Fruit fly (Drosophila melanogaster) whole organism, embryonic: ENCODE measurements around the gene Cyp6d4.

ENCODE experiments used
- B-H2 ChIP-seq: fragments of 200-800 bp; sonication (Bioruptor generic); optimal IDR thresholded peaks from 2 replicates; lab custom pipeline; 2018; ENCODE audit warnings: missing biosample characterization, mild to moderate bottlenecking, missing genetic modification characterization
- CG10462 ChIP-seq: fragments of 200-800 bp; sonication (Bioruptor generic); optimal IDR thresholded peaks from 2 replicates; lab custom pipeline; 2016; ENCODE audit warnings: missing biosample characterization, missing genetic modification characterization
- CG10959 ChIP-seq: fragments of 200-800 bp; sonication (Bioruptor generic); IDR thresholded peaks from 2 replicates; pipeline ENCODE4 v1.3.6; 2022; ENCODE audit warnings: missing biosample characterization, missing genetic modification characterization
- CG11085 ChIP-seq: fragments of 200-800 bp; sonication (Bioruptor generic); IDR thresholded peaks from 2 replicates; pipeline ENCODE4 v1.3.6; 2022; ENCODE audit warnings: missing biosample characterization, missing genetic modification characterization
- CG11093 ChIP-seq: fragments of 200-800 bp; sonication (Bioruptor generic); IDR thresholded peaks from 3 replicates; pipeline ENCODE4 v1.3.6; 2022; ENCODE audit warnings: missing biosample characterization, missing genetic modification characterization
- CG12219 ChIP-seq: fragments of 200-800 bp; sonication (Bioruptor generic); optimal IDR thresholded peaks from 3 replicates; lab custom pipeline; 2018; ENCODE audit warnings: missing biosample characterization, mild to moderate bottlenecking, missing genetic modification characterization
- CG13296 ChIP-seq: fragments of 200-800 bp; sonication (Bioruptor generic); optimal IDR thresholded peaks from 3 replicates; lab custom pipeline; 2018; ENCODE audit warnings: missing biosample characterization, mild to moderate bottlenecking, missing genetic modification characterization
- CG14014 ChIP-seq: fragments of 200-800 bp; sonication (Bioruptor generic); IDR thresholded peaks from 2 replicates; pipeline ENCODE4 v1.3.6; 2022; ENCODE audit warnings: missing biosample characterization, missing genetic modification characterization
- CG16813 ChIP-seq: fragments of 200-800 bp; sonication (Bioruptor generic); IDR thresholded peaks from 3 replicates; pipeline ENCODE4 v1.3.6; 2022; ENCODE audit warnings: missing biosample characterization, missing genetic modification characterization; ENCODE audit not compliant: partially characterized antibody
- CG18619 ChIP-seq: fragments of 200-800 bp; sonication (Bioruptor generic); optimal IDR thresholded peaks from 3 replicates; lab custom pipeline; 2017; ENCODE audit warnings: missing biosample characterization, mild to moderate bottlenecking, missing genetic modification characterization
- CG2120 ChIP-seq: fragments of 200-800 bp; sonication (Bioruptor generic); optimal IDR thresholded peaks from 3 replicates; lab custom pipeline; 2016; ENCODE audit warnings: missing biosample characterization, missing genetic modification characterization
- CG2199 ChIP-seq: fragments of 200-800 bp; sonication (Bioruptor generic); IDR thresholded peaks from 3 replicates; pipeline ENCODE4 v1.3.6; 2022; ENCODE audit warnings: missing biosample characterization, missing genetic modification characterization
- CG2875 ChIP-seq: fragments of 200-800 bp; sonication (Bioruptor generic); optimal IDR thresholded peaks from 2 replicates; lab custom pipeline; 2017; ENCODE audit warnings: missing biosample characterization, mild to moderate bottlenecking, missing genetic modification characterization, missing genetic modification reagents
- CG3838 ChIP-seq: fragments of 200-800 bp; sonication (Bioruptor generic); optimal IDR thresholded peaks from 3 replicates; lab custom pipeline; 2016; ENCODE audit warnings: missing biosample characterization, missing genetic modification characterization
- CG4328 ChIP-seq: fragments of 200-800 bp; sonication (Bioruptor generic); optimal IDR thresholded peaks from 3 replicates; lab custom pipeline; 2017; ENCODE audit warnings: missing biosample characterization, missing genetic modification reagents, missing genetic modification characterization
- CG6654 ChIP-seq: fragments of 200-800 bp; sonication (Bioruptor generic); optimal IDR thresholded peaks from 2 replicates; lab custom pipeline; 2017; ENCODE audit warnings: missing biosample characterization, mild to moderate bottlenecking, missing genetic modification characterization
- CG7786 ChIP-seq: fragments of 200-800 bp; sonication (Bioruptor generic); optimal IDR thresholded peaks from 2 replicates; lab custom pipeline; 2016; ENCODE audit warnings: missing biosample characterization, missing genetic modification characterization
- CG7839 ChIP-seq: fragments of 200-800 bp; sonication (Bioruptor generic); optimal IDR thresholded peaks from 3 replicates; lab custom pipeline; 2018; ENCODE audit warnings: missing biosample characterization, mild to moderate bottlenecking, missing genetic modification characterization, moderate library complexity
- CG7987 ChIP-seq: fragments of 200-800 bp; sonication (Bioruptor generic); optimal IDR thresholded peaks from 2 replicates; lab custom pipeline; 2018; ENCODE audit warnings: missing biosample characterization, mild to moderate bottlenecking, missing genetic modification characterization, moderate library complexity
- CG8290 ChIP-seq, 3 experiments: fragments of 200-800 bp; sonication (Bioruptor generic); optimal IDR thresholded peaks; 2 replicates each; lab custom pipeline; 2016 to 2019; ENCODE audit warnings: missing biosample characterization in 3 of 3, missing genetic modification characterization in 3 of 3, mild to moderate bottlenecking in 2 of 3, moderate library complexity in 1 of 3
- CG9727 ChIP-seq: fragments of 200-800 bp; sonication (Bioruptor generic); optimal IDR thresholded peaks from 3 replicates; lab custom pipeline; 2017; ENCODE audit warnings: missing biosample characterization, mild to moderate bottlenecking, missing genetic modification characterization
- CHES-1-like ChIP-seq: fragments of 200-800 bp; sonication (Bioruptor generic); optimal IDR thresholded peaks from 2 replicates; lab custom pipeline; 2016; ENCODE audit warnings: missing biosample characterization, missing genetic modification characterization
- CrebB ChIP-seq: fragments of 200-800 bp; sonication (Bioruptor generic); optimal IDR thresholded peaks from 3 replicates; lab custom pipeline; 2018; ENCODE audit warnings: missing biosample characterization, mild to moderate bottlenecking, missing genetic modification characterization
- ERR ChIP-seq: fragments of 200-800 bp; sonication (Bioruptor generic); optimal IDR thresholded peaks from 2 replicates; lab custom pipeline; 2016; ENCODE audit warnings: missing biosample characterization, missing genetic modification characterization
- Elba2 ChIP-seq: fragments of 200-800 bp; sonication (Bioruptor generic); optimal IDR thresholded peaks from 3 replicates; lab custom pipeline; 2016; ENCODE audit warnings: missing biosample characterization, missing genetic modification characterization
- Gug ChIP-seq: fragments of 200-800 bp; sonication (Bioruptor generic); IDR thresholded peaks from 4 replicates; pipeline ENCODE4 v1.3.6; 2022; ENCODE audit warnings: missing biosample characterization, missing genetic modification characterization
- Kr ChIP-seq: fragments of 200-800 bp; sonication (Bioruptor generic); optimal IDR thresholded peaks from 2 replicates; lab custom pipeline; 2017; ENCODE audit warnings: missing biosample characterization, mild to moderate bottlenecking, missing genetic modification characterization
- MBD-R2 ChIP-seq: fragments of 200-800 bp; sonication (Bioruptor generic); IDR thresholded peaks from 2 replicates; pipeline ENCODE4 v1.3.6; 2022; ENCODE audit warnings: missing biosample characterization, missing genetic modification characterization
- NC2α ChIP-seq: fragments of 200-800 bp; sonication (Bioruptor generic); optimal IDR thresholded peaks from 2 replicates; lab custom pipeline; 2016; ENCODE audit warnings: missing biosample characterization, missing genetic modification characterization
- Nf-YB ChIP-seq: fragments of 200-800 bp; sonication (Bioruptor generic); optimal IDR thresholded peaks from 3 replicates; lab custom pipeline; 2019; ENCODE audit warnings: missing biosample characterization, mild to moderate bottlenecking, missing genetic modification characterization, moderate library complexity
- Nf-YC ChIP-seq: fragments of 200-800 bp; optimal IDR thresholded peaks from 3 replicates; lab custom pipeline; 2019; ENCODE audit warnings: missing biosample characterization, mild to moderate bottlenecking, missing genetic modification characterization, moderate library complexity
- Ptx1 ChIP-seq: fragments of 200-800 bp; sonication (Bioruptor generic); IDR thresholded peaks from 2 replicates; pipeline ENCODE4 v1.3.6; 2022; ENCODE audit warnings: missing biosample characterization, missing genetic modification characterization
- Sin3A ChIP-seq: fragments of >200 bp; optimal IDR thresholded peaks from 2 replicates; lab custom pipeline; 2018
- Six4 ChIP-seq: fragments of 200-800 bp; sonication (Bioruptor generic); optimal IDR thresholded peaks from 2 replicates; lab custom pipeline; 2016; ENCODE audit warnings: missing biosample characterization, missing genetic modification characterization
- al ChIP-seq: fragments of 200-800 bp; sonication (Bioruptor generic); IDR thresholded peaks from 2 replicates; pipeline ENCODE4 v1.3.6; 2022; ENCODE audit warnings: missing biosample characterization, missing genetic modification characterization
- bowl ChIP-seq: fragments of 200-800 bp; sonication (Bioruptor generic); IDR thresholded peaks from 2 replicates; pipeline ENCODE4 v1.3.6; 2022; ENCODE audit warnings: missing biosample characterization, missing genetic modification characterization
- gcm ChIP-seq: fragments of 200-800 bp; sonication (Bioruptor generic); optimal IDR thresholded peaks from 2 replicates; lab custom pipeline; 2019; ENCODE audit warnings: missing biosample characterization, mild to moderate bottlenecking, missing genetic modification characterization, moderate library complexity
- gcm2 ChIP-seq: fragments of 200-800 bp; sonication (Bioruptor generic); optimal IDR thresholded peaks from 2 replicates; lab custom pipeline; 2016; ENCODE audit warnings: missing biosample characterization, missing genetic modification characterization
- hbn ChIP-seq: fragments of 200-800 bp; sonication (Bioruptor generic); IDR thresholded peaks from 2 replicates; pipeline ENCODE4 v1.3.6; 2022; ENCODE audit warnings: missing biosample characterization, missing genetic modification characterization; ENCODE audit not compliant: partially characterized antibody
- insv ChIP-seq, 2 experiments: fragments of 200-800 bp; sonication (Bioruptor generic); optimal IDR thresholded peaks; 3 replicates each; lab custom pipeline; 2016 to 2018; ENCODE audit warnings: missing biosample characterization in 2 of 2, missing genetic modification characterization in 2 of 2
- jigr1 ChIP-seq: fragments of 200-800 bp; sonication (Bioruptor generic); IDR thresholded peaks from 3 replicates; pipeline ENCODE4 v1.3.6; 2022; ENCODE audit warnings: missing biosample characterization, missing genetic modification characterization
- lbe ChIP-seq: fragments of 200-800 bp; sonication (Bioruptor generic); optimal IDR thresholded peaks from 2 replicates; lab custom pipeline; 2016; ENCODE audit warnings: missing biosample characterization, mild to moderate bottlenecking, missing genetic modification characterization
- mirr ChIP-seq: fragments of 200-800 bp; sonication (Bioruptor generic); optimal IDR thresholded peaks from 3 replicates; lab custom pipeline; 2018; ENCODE audit warnings: missing biosample characterization, mild to moderate bottlenecking, missing genetic modification characterization
- pan ChIP-seq, 4 experiments: fragments of >200 bp in 3 of 4; fragments of 200-800 bp in 1 of 4; sonication (Bioruptor generic) in 1 of 4; optimal IDR thresholded peaks in 3 of 4; IDR thresholded peaks in 1 of 4; 2 replicates each; pipeline versions ENCODE4 v1.3.6 to Lab custom; 2017 to 2022; ENCODE audit warnings: missing biosample characterization in 2 of 4, missing genetic modification characterization in 2 of 4, mixed read lengths in 1 of 4
- repo ChIP-seq: fragments of 200-800 bp; sonication (Bioruptor generic); optimal IDR thresholded peaks from 2 replicates; lab custom pipeline; 2016; ENCODE audit warnings: missing biosample characterization, missing genetic modification characterization
- sisA ChIP-seq: fragments of 200-800 bp; sonication (Bioruptor generic); IDR thresholded peaks from 2 replicates; pipeline ENCODE4 v1.3.6; 2022; ENCODE audit warnings: missing biosample characterization, missing genetic modification characterization
- so ChIP-seq: fragments of 200-800 bp; sonication (Bioruptor generic); IDR thresholded peaks from 3 replicates; pipeline ENCODE4 v1.3.6; 2022; ENCODE audit warnings: missing biosample characterization, missing genetic modification characterization
- stc ChIP-seq: fragments of 200-800 bp; sonication (Bioruptor generic); IDR thresholded peaks from 2 replicates; pipeline ENCODE4 v1.3.6; 2022; ENCODE audit warnings: missing biosample characterization, missing genetic modification characterization
- stwl ChIP-seq: fragments of 200-800 bp; sonication (Bioruptor generic); optimal IDR thresholded peaks from 3 replicates; lab custom pipeline; 2018; ENCODE audit warnings: missing biosample characterization, mild to moderate bottlenecking, missing genetic modification characterization, moderate library complexity
- unpg ChIP-seq: fragments of 200-800 bp; sonication (Bioruptor generic); optimal IDR thresholded peaks from 3 replicates; lab custom pipeline; 2018; ENCODE audit warnings: missing biosample characterization, mild to moderate bottlenecking, missing genetic modification characterization, moderate library complexity
- zfh1 ChIP-seq: fragments of 200-800 bp; sonication (Bioruptor generic); IDR thresholded peaks from 3 replicates; pipeline ENCODE4 v1.3.6; 2022; ENCODE audit warnings: missing biosample characterization, missing genetic modification characterization

The Cyp6d4 gene

dm6 chr3R:22690311-22690710, 7.8 kb upstream of the Cyp6d4 start, which contains the start of the genes wfs1 and Nup133 (continued):
- peak; percentile 65; the same call in 2 of the 3 replicates for TF ChIP-seq zfh1 (GFP tag; lab: Robert Waterston, UW)
- peak; percentile 87 for TF ChIP-seq CG16813 (GFP tag; lab: Robert Waterston, UW)
- peak; percentile 45 for TF ChIP-seq CG7987 (GFP tag; lab: Kevin White, UChicago)
- TF ChIP-seq Nf-YB = peak; percentile 61
- TF ChIP-seq ERR (GFP tag; lab: Kevin White, UChicago) = no peak
- TF ChIP-seq CG9727 (GFP tag; lab: Kevin White, UChicago) = peak; percentile 86
- no peak for TF ChIP-seq CG7786 (GFP tag; lab: Kevin White, UChicago)
- TF ChIP-seq CG11093 (GFP tag; lab: Robert Waterston, UW) = no peak
- TF ChIP-seq CG10959 (GFP tag; lab: Robert Waterston, UW) = 0 out of 2 replicates have a peak, but pooled peaks have one; percentile 37
- TF ChIP-seq pan (optimal IDR thresholded peaks at IDR 0.05; lab: Kevin White, UChicago) = no peak
- peak in 1 of 2 experiments; percentile 70 for TF ChIP-seq pan (GFP tag; optimal IDR thresholded peaks at IDR 0.05 in 1 of 2, IDR thresholded peaks at IDR 0.05 in 1 of 2)
- TF ChIP-seq Six4 (GFP tag; lab: Kevin White, UChicago) = peak; percentile 60
- TF ChIP-seq CG12219 (GFP tag; lab: Kevin White, UChicago) = no peak
- no peak for TF ChIP-seq CG3838 (GFP tag; lab: Kevin White, UChicago)
- TF ChIP-seq CG8290 (GFP tag; optimal IDR thresholded peaks at IDR 0.05; lab: Kevin White, UChicago) = no peak
- no peak for TF ChIP-seq CG8290 (tag; optimal IDR thresholded peaks at IDR 0.05; lab: Kevin White, UChicago)
- 0 out of 2 replicates have a peak, but pooled peaks have one; percentile 49 for TF ChIP-seq stc (GFP tag; lab: Robert Waterston, UW)
- peak; percentile 88 for TF ChIP-seq MBD-R2 (GFP tag; lab: Robert Waterston, UW)
- peak; percentile 28 for TF ChIP-seq CrebB
- no peak for TF ChIP-seq CG2199
- TF ChIP-seq CG11085 (GFP tag; lab: Robert Waterston, UW) = peak; percentile 38; the same call in 1 of the 2 replicates
- TF ChIP-seq CHES-1-like (GFP tag; lab: Kevin White, UChicago) = no peak
- peak; percentile 32 for TF ChIP-seq CG10462 (GFP tag; lab: Kevin White, UChicago)
- TF ChIP-seq CG6654 = no peak
- peak; percentile 44; the same call in 1 of the 2 replicates for TF ChIP-seq sisA
- peak; percentile 79 for TF ChIP-seq CG14014 (GFP tag; lab: Robert Waterston, UW)
- peak; percentile 84 for TF ChIP-seq unpg
- TF ChIP-seq stwl = peak; percentile 73
- TF ChIP-seq B-H2 (GFP tag; lab: Kevin White, UChicago) = peak; percentile 77
- TF ChIP-seq insv (GFP tag; optimal IDR thresholded peaks at IDR 0.05; lab: Kevin White, UChicago) = peak in 1 of 2 experiments; percentile 14
- no peak for TF ChIP-seq jigr1 (GFP tag; lab: Robert Waterston, UW)
- no peak for TF ChIP-seq bowl (GFP tag; lab: Robert Waterston, UW)
- TF ChIP-seq CG4328 (GFP tag; lab: Kevin White, UChicago) = peak; percentile 62
- TF ChIP-seq CG13296 (GFP tag; lab: Kevin White, UChicago) = peak; percentile 70
- peak; percentile 53 for TF ChIP-seq CG2120 (GFP tag; lab: Kevin White, UChicago)
- TF ChIP-seq Kr (GFP tag; lab: Kevin White, UChicago) = no peak
- TF ChIP-seq Gug = no peak
- no peak for TF ChIP-seq CG7839
- TF ChIP-seq mirr (GFP tag; lab: Kevin White, UChicago) = no peak
- no peak for TF ChIP-seq CG2875 (GFP tag; lab: Kevin White, UChicago)
- peak; percentile 59; the same call in 1 of the 2 replicates for TF ChIP-seq al (GFP tag; lab: Robert Waterston, UW)
- no peak for TF ChIP-seq Nf-YC (tag; lab: Kevin White, UChicago)
- TF ChIP-seq gcm2 (GFP tag; lab: Kevin White, UChicago) = no peak
- peak; percentile 12 for TF ChIP-seq Elba2
- peak; percentile 73 for TF ChIP-seq Ptx1 (GFP tag; lab: Robert Waterston, UW)
- peak; percentile 49 for TF ChIP-seq CG18619 (GFP tag; lab: Kevin White, UChicago)
- TF ChIP-seq gcm (GFP tag; lab: Kevin White, UChicago) = no peak
- TF ChIP-seq lbe = no peak
- no peak for TF ChIP-seq NC2α (GFP tag; lab: Kevin White, UChicago)
- TF ChIP-seq Sin3A = no peak
- TF ChIP-seq so (GFP tag; lab: Robert Waterston, UW) = no peak
- TF ChIP-seq hbn (GFP tag; lab: Robert Waterston, UW) = peak; percentile 92
- TF ChIP-seq repo = no peak
